Fruit fly (Drosophila melanogaster) whole organism, embryonic: ENCODE data around the gene Rnf146.

Source experiments
- Abd-B ChIP-seq: fragments of 200-800 bp; sonication (Bioruptor generic); optimal IDR thresholded peaks from 2 replicates; lab custom pipeline; 2018; ENCODE audit warnings: missing biosample characterization, mild to moderate bottlenecking, missing genetic modification characterization, moderate library complexity
- BtbVII ChIP-seq: fragments of 200-800 bp; sonication (Bioruptor generic); optimal IDR thresholded peaks from 3 replicates; lab custom pipeline; 2017; ENCODE audit warnings: missing biosample characterization, mild to moderate bottlenecking, missing genetic modification characterization
- CG10959 ChIP-seq: fragments of 200-800 bp; sonication (Bioruptor generic); IDR thresholded peaks from 2 replicates; pipeline ENCODE4 v1.3.6; 2022; ENCODE audit warnings: missing biosample characterization, missing genetic modification characterization
- CG12299 ChIP-seq: fragments of 200-800 bp; sonication (Bioruptor generic); optimal IDR thresholded peaks from 2 replicates; lab custom pipeline; 2018; ENCODE audit warnings: missing biosample characterization, mild to moderate bottlenecking, missing genetic modification characterization
- CG12942 ChIP-seq: fragments of 200-800 bp; sonication (Bioruptor generic); optimal IDR thresholded peaks from 3 replicates; lab custom pipeline; 2016; ENCODE audit warnings: missing biosample characterization, missing genetic modification characterization
- CG15073 ChIP-seq: fragments of 200-800 bp; sonication (Bioruptor generic); optimal IDR thresholded peaks from 2 replicates; lab custom pipeline; 2016; ENCODE audit warnings: missing biosample characterization, missing genetic modification characterization
- CG15514 ChIP-seq: fragments of 200-800 bp; sonication (Bioruptor generic); optimal IDR thresholded peaks from 3 replicates; lab custom pipeline; 2017; ENCODE audit warnings: missing biosample characterization, missing genetic modification characterization, mild to moderate bottlenecking, moderate library complexity, missing genetic modification reagents
- CG17829 ChIP-seq: fragments of 200-800 bp; optimal IDR thresholded peaks from 2 replicates; lab custom pipeline; 2019; ENCODE audit warnings: missing biosample characterization, mild to moderate bottlenecking, missing genetic modification characterization, moderate library complexity
- CG1832 ChIP-seq: fragments of 200-800 bp; sonication (Bioruptor generic); optimal IDR thresholded peaks from 2 replicates; lab custom pipeline; 2017; ENCODE audit warnings: missing biosample characterization, mild to moderate bottlenecking, missing genetic modification characterization, inconsistent platforms
- CG2129 ChIP-seq: fragments of 200-800 bp; sonication (Bioruptor generic); IDR thresholded peaks from 2 replicates; pipeline ENCODE4 v1.3.6; 2022; ENCODE audit warnings: missing biosample characterization, missing genetic modification characterization; ENCODE audit not compliant: partially characterized antibody
- CG2199 ChIP-seq: fragments of 200-800 bp; sonication (Bioruptor generic); IDR thresholded peaks from 3 replicates; pipeline ENCODE4 v1.3.6; 2022; ENCODE audit warnings: missing biosample characterization, missing genetic modification characterization
- CG30020 ChIP-seq: fragments of 200-800 bp; optimal IDR thresholded peaks from 2 replicates; lab custom pipeline; 2019; ENCODE audit warnings: missing biosample characterization, mild to moderate bottlenecking, missing genetic modification characterization, moderate library complexity
- CG34376 ChIP-seq: fragments of 200-800 bp; sonication (Bioruptor generic); optimal IDR thresholded peaks from 2 replicates; lab custom pipeline; 2018; ENCODE audit warnings: missing biosample characterization, mild to moderate bottlenecking, missing genetic modification characterization
- CG5245 ChIP-seq: fragments of 200-800 bp; sonication (Bioruptor generic); optimal IDR thresholded peaks from 3 replicates; lab custom pipeline; 2016; ENCODE audit warnings: missing biosample characterization, missing genetic modification characterization
- CG6765 ChIP-seq: fragments of 200-800 bp; sonication (Bioruptor generic); optimal IDR thresholded peaks from 3 replicates; lab custom pipeline; 2017; ENCODE audit warnings: missing biosample characterization, mild to moderate bottlenecking, missing genetic modification characterization
- CG6854 ChIP-seq: fragments of 200-800 bp; sonication (Bioruptor generic); optimal IDR thresholded peaks from 3 replicates; lab custom pipeline; 2017; ENCODE audit warnings: missing biosample characterization, mild to moderate bottlenecking, missing genetic modification characterization
- CG7963 ChIP-seq: fragments of 200-800 bp; sonication (Bioruptor generic); IDR thresholded peaks from 3 replicates; pipeline ENCODE4 v1.3.6; 2022; ENCODE audit warnings: missing biosample characterization, missing genetic modification characterization; ENCODE audit not compliant: partially characterized antibody
- CG9817 ChIP-seq: fragments of 200-800 bp; sonication (Bioruptor generic); optimal IDR thresholded peaks from 2 replicates; lab custom pipeline; 2018; ENCODE audit warnings: missing biosample characterization, mild to moderate bottlenecking, missing genetic modification characterization, moderate library complexity
- Dfd ChIP-seq, 2 experiments: fragments of >200 bp; optimal IDR thresholded peaks; 2 replicates each; lab custom pipeline; 2017; ENCODE audit warnings: missing biosample characterization in 2 of 2, missing genetic modification characterization in 2 of 2
- Eip74EF ChIP-seq, 2 experiments: fragments of 200-800 bp in 1 of 2; fragments of >200 bp in 1 of 2; sonication (Bioruptor generic) in 1 of 2; optimal IDR thresholded peaks; 2 replicates each; lab custom pipeline; 2017 to 2019; ENCODE audit warnings: missing biosample characterization in 2 of 2, missing genetic modification characterization in 2 of 2, mild to moderate bottlenecking in 1 of 2, moderate library complexity in 1 of 2
- Fer3 ChIP-seq: fragments of 200-800 bp; sonication (Bioruptor generic); optimal IDR thresholded peaks from 2 replicates; lab custom pipeline; 2018; ENCODE audit warnings: missing biosample characterization, mild to moderate bottlenecking, missing genetic modification characterization, moderate library complexity
- Hand ChIP-seq: fragments of 200-800 bp; sonication (Bioruptor generic); optimal IDR thresholded peaks from 2 replicates; lab custom pipeline; 2017; ENCODE audit warnings: mild to moderate bottlenecking, missing biosample characterization, missing genetic modification reagents, missing genetic modification characterization
- Hr39 ChIP-seq: fragments of >200 bp; optimal IDR thresholded peaks from 2 replicates; lab custom pipeline; 2017
- MESR4 ChIP-seq: fragments of 200-800 bp; sonication (Bioruptor generic); optimal IDR thresholded peaks from 2 replicates; lab custom pipeline; 2018; ENCODE audit warnings: missing biosample characterization, mild to moderate bottlenecking, missing genetic modification characterization, moderate library complexity
- Max ChIP-seq: fragments of 200-800 bp; sonication (Bioruptor generic); optimal IDR thresholded peaks from 2 replicates; lab custom pipeline; 2016; ENCODE audit warnings: missing biosample characterization, mild to moderate bottlenecking, missing genetic modification characterization
- Meics ChIP-seq: fragments of 200-800 bp; sonication (Bioruptor generic); optimal IDR thresholded peaks from 2 replicates; lab custom pipeline; 2017; ENCODE audit warnings: missing biosample characterization, mild to moderate bottlenecking, missing genetic modification characterization
- Opbp ChIP-seq: fragments of 200-800 bp; sonication (Bioruptor generic); IDR thresholded peaks from 3 replicates; pipeline ENCODE4 v1.3.6; 2022; ENCODE audit warnings: missing biosample characterization, missing genetic modification characterization; ENCODE audit not compliant: partially characterized antibody
- Ravus ChIP-seq: fragments of 200-800 bp; sonication (Bioruptor generic); IDR thresholded peaks from 2 replicates; pipeline ENCODE4 v1.3.6; 2022; ENCODE audit warnings: missing biosample characterization, missing genetic modification characterization
- Six4 ChIP-seq: fragments of 200-800 bp; sonication (Bioruptor generic); optimal IDR thresholded peaks from 2 replicates; lab custom pipeline; 2016; ENCODE audit warnings: missing biosample characterization, missing genetic modification characterization
- Trl ChIP-seq, 3 experiments: fragments of >200 bp in 2 of 3; fragments of 200-800 bp in 1 of 3; sonication (Bioruptor generic) in 1 of 3; optimal IDR thresholded peaks; 2 replicates in 1 of 3; 3 replicates in 2 of 3; lab custom pipeline; 2016 to 2017; ENCODE audit warnings: missing biosample characterization in 1 of 3, missing genetic modification characterization in 1 of 3
- da ChIP-seq: fragments of 200-800 bp; sonication (Bioruptor generic); optimal IDR thresholded peaks from 2 replicates; lab custom pipeline; 2016; ENCODE audit warnings: missing biosample characterization, missing genetic modification characterization
- dimm ChIP-seq: fragments of 200-800 bp; sonication (Bioruptor generic); IDR thresholded peaks from 2 replicates; pipeline ENCODE4 v1.3.6; 2022; ENCODE audit warnings: missing biosample characterization, missing genetic modification characterization
- esg ChIP-seq: fragments of 200-800 bp; sonication (Bioruptor generic); conservative IDR thresholded peaks from 2 replicates; pipeline ENCODE4 v1.3.6; 2022; ENCODE audit warnings: missing biosample characterization, missing genetic modification characterization
- fd102C ChIP-seq: fragments of 200-800 bp; sonication (Bioruptor generic); optimal IDR thresholded peaks from 2 replicates; lab custom pipeline; 2018; ENCODE audit warnings: missing biosample characterization, mild to moderate bottlenecking, missing genetic modification characterization, moderate library complexity
- hkb ChIP-seq, 2 experiments: fragments of 200-800 bp in 1 of 2; fragments of >200 bp in 1 of 2; sonication (Bioruptor generic) in 1 of 2; IDR thresholded peaks in 1 of 2; optimal IDR thresholded peaks in 1 of 2; 2 replicates each; pipeline versions ENCODE4 v1.3.6 to Lab custom; 2017 to 2022; ENCODE audit warnings: missing biosample characterization in 1 of 2, missing genetic modification characterization in 1 of 2
- insv ChIP-seq, 2 experiments: fragments of 200-800 bp; sonication (Bioruptor generic); optimal IDR thresholded peaks; 3 replicates each; lab custom pipeline; 2016 to 2018; ENCODE audit warnings: missing biosample characterization in 2 of 2, missing genetic modification characterization in 2 of 2
- jing ChIP-seq: fragments of 200-800 bp; sonication (Bioruptor generic); optimal IDR thresholded peaks from 2 replicates; lab custom pipeline; 2018; ENCODE audit warnings: missing biosample characterization, mild to moderate bottlenecking, missing genetic modification characterization
- jumu ChIP-seq: fragments of 200-800 bp; sonication (Bioruptor generic); optimal IDR thresholded peaks from 3 replicates; lab custom pipeline; 2016; ENCODE audit warnings: missing biosample characterization, missing genetic modification characterization
- klu ChIP-seq: fragments of 200-800 bp; sonication (Bioruptor generic); IDR thresholded peaks from 2 replicates; pipeline ENCODE4 v1.3.6; 2022; ENCODE audit warnings: missing biosample characterization, missing genetic modification characterization
- mam ChIP-seq: fragments of 200-800 bp; sonication (Bioruptor generic); optimal IDR thresholded peaks from 3 replicates; lab custom pipeline; 2016; ENCODE audit warnings: missing biosample characterization, missing genetic modification characterization
- nmo ChIP-seq: fragments of 200-800 bp; sonication (Bioruptor generic); optimal IDR thresholded peaks from 2 replicates; lab custom pipeline; 2018; ENCODE audit warnings: missing biosample characterization, mild to moderate bottlenecking, missing genetic modification characterization, moderate library complexity
- pzg ChIP-seq: fragments of 200-800 bp; sonication (Bioruptor generic); optimal IDR thresholded peaks from 3 replicates; lab custom pipeline; 2018; ENCODE audit warnings: missing biosample characterization, mild to moderate bottlenecking, missing genetic modification characterization, moderate library complexity
- sd ChIP-seq: fragments of 200-800 bp; sonication (Bioruptor generic); optimal IDR thresholded peaks from 3 replicates; lab custom pipeline; 2018; ENCODE audit warnings: missing biosample characterization, mild to moderate bottlenecking, missing genetic modification characterization, moderate library complexity
- slou ChIP-seq: fragments of 200-800 bp; sonication (Bioruptor generic); optimal IDR thresholded peaks from 3 replicates; lab custom pipeline; 2016; ENCODE audit warnings: missing biosample characterization, missing genetic modification characterization
- slp2 ChIP-seq: fragments of 200-800 bp; sonication (Bioruptor generic); optimal IDR thresholded peaks from 2 replicates; lab custom pipeline; 2016; ENCODE audit warnings: missing biosample characterization, missing genetic modification characterization
- sug ChIP-seq: fragments of 200-800 bp; optimal IDR thresholded peaks from 2 replicates; lab custom pipeline; 2019; ENCODE audit warnings: missing biosample characterization, mild to moderate bottlenecking, missing genetic modification characterization, moderate library complexity
- vvl ChIP-seq: fragments of 200-800 bp; sonication (Bioruptor generic); IDR thresholded peaks from 2 replicates; pipeline ENCODE4 v1.3.6; 2022; ENCODE audit warnings: missing biosample characterization, missing genetic modification characterization

Gene Rnf146

DNA sequence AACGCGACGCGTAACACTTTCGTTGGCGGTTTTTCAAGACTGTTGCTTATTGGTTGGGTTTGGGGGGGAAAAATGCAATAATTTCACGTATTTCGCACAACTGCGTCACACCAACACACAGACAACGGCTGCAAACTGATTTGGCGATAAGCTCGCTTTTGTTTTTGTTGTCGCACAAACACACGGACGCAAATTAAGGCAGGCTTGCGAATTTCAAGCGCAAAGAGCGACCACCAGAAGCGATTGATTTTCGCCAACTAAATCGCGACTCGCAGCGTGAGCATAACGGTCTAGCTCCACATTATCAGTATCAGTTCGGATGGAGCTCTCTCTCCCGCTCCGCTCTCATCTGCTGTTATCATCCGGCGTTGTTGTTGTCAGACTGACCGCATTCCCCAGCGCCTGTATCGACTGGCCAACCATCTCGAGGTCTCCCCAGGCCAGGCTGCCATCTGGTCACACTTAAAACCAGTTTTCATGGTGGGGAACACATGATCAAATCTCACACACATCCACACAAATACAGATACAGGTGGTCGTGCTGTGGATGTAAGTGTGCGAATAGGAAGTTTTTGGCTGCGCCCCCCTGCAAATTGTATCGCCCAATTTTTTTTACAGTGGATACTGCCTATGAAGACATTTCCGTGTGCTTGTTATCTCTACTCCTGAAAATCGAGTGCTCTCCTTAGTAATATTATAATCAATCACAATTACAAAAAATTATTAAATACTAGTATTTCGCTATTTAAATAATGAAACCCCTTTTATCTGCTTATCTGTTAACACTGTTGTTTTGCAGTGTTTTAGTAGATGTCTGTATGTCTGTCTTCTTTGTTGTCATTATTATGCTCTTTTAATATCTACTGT, 9.6 kb downstream of the Rnf146 start (continued):
- TF ChIP-seq klu (GFP tag; lab: Robert Waterston, UW) (no peak; the same call in 1 of the 2 replicates), CG1832 (GFP tag; lab: Kevin White, UChicago) (no peak), CG5245 (GFP tag; lab: Kevin White, UChicago) (no peak), Abd-B (peak; percentile 14), Meics (GFP tag; lab: Kevin White, UChicago) (peak; percentile 74), CG34376 (GFP tag; lab: Kevin White, UChicago) (peak; percentile 82), CG6854 (GFP tag; lab: Kevin White, UChicago) (peak; percentile 56), CG12942 (GFP tag; lab: Kevin White, UChicago) (no peak), CG30020 (no peak), Max (GFP tag; lab: Kevin White, UChicago) (peak; percentile 32), Hand (GFP tag; lab: Kevin White, UChicago) (peak; percentile 1), hkb (optimal IDR thresholded peaks at IDR 0.05; lab: Kevin White, UChicago) (no peak), hkb (GFP tag; IDR thresholded peaks at IDR 0.05; lab: Robert Waterston, UW) (peak; percentile 71), CG15073 (GFP tag; lab: Kevin White, UChicago) (no peak), pzg (GFP tag; lab: Kevin White, UChicago) (peak; percentile 44), nmo (peak; percentile 28), Six4 (GFP tag; lab: Kevin White, UChicago) (peak; percentile 21), da (GFP tag; lab: Kevin White, UChicago) (no peak), insv (GFP tag; optimal IDR thresholded peaks at IDR 0.05; lab: Kevin White, UChicago) (peak in 1 of 2 experiments; percentile 3), CG2199 (GFP tag; lab: Robert Waterston, UW) (peak; percentile 72; the same call in 1 of the 3 replicates), slou (GFP tag; lab: Kevin White, UChicago) (no peak), CG7963 (0 out of 3 replicates have a peak, but pooled peaks have one; percentile 11), BtbVII (GFP tag; lab: Kevin White, UChicago) (peak; percentile 55), Ravus (no peak; the same call in 1 of the 2 replicates), mam (peak; percentile 13), MESR4 (GFP tag; lab: Kevin White, UChicago) (no peak), Eip74EF (GFP tag; optimal IDR thresholded peaks at IDR 0.05; lab: Kevin White, UChicago) (peak in 1 of 2 experiments; percentile 75), Trl (optimal IDR thresholded peaks at IDR 0.05; lab: Kevin White, UChicago) (peak; percentile 71 to 79), Trl (GFP tag; optimal IDR thresholded peaks at IDR 0.05; lab: Kevin White, UChicago) (no peak), Dfd (GFP tag; optimal IDR thresholded peaks at IDR 0.05; lab: Kevin White, UChicago) (no peak), CG17829 (peak; percentile 53), Opbp (GFP tag; lab: Robert Waterston, UW) (peak; percentile 30; the same call in 1 of the 3 replicates), dimm (GFP tag; lab: Robert Waterston, UW) (no peak), esg (GFP tag; lab: Robert Waterston, UW) (peak; percentile 52), CG6765 (GFP tag; lab: Kevin White, UChicago) (peak; percentile 14), CG9817 (tag; lab: Kevin White, UChicago) (peak; percentile 56), sug (tag; lab: Kevin White, UChicago) (peak; percentile 100), CG12299 (tag; lab: Kevin White, UChicago) (peak; percentile 26), Hr39 (lab: Kevin White, UChicago) (no peak), CG15514 (GFP tag; lab: Kevin White, UChicago) (peak; percentile 64), jing (GFP tag; lab: Kevin White, UChicago) (peak; percentile 10), vvl (GFP tag; lab: Robert Waterston, UW) (peak; percentile 73), slp2 (GFP tag; lab: Kevin White, UChicago) (no peak), fd102C (GFP tag; lab: Kevin White, UChicago) (no peak), CG10959 (GFP tag; lab: Robert Waterston, UW) (no peak), sd (tag; lab: Kevin White, UChicago) (peak; percentile 74), Fer3 (tag; lab: Kevin White, UChicago) (peak; percentile 78), CG2129 (GFP tag; lab: Robert Waterston, UW) (no peak), jumu (GFP tag; lab: Kevin White, UChicago) (no peak)
